Worm (Caenorhabditis elegans) whole organism, L2 larva: ENCODE data around the gene srsx-16.

Source experiments
- fos-1 ChIP-seq: fragments of 150-350 bp; optimal IDR thresholded peaks from 2 replicates; lab custom pipeline; 2014; ENCODE audit warnings: missing biosample characterization, missing genetic modification characterization
- unc-39 ChIP-seq: fragments of 150-350 bp; optimal IDR thresholded peaks from 2 replicates; lab custom pipeline; 2014; ENCODE audit warnings: missing biosample characterization, missing genetic modification characterization
- zag-1 ChIP-seq: fragments of 150-350 bp; optimal IDR thresholded peaks from 2 replicates; lab custom pipeline; 2014; ENCODE audit warnings: missing biosample characterization, missing genetic modification characterization
- ztf-11 ChIP-seq: sonication (generic microtip); optimal IDR thresholded peaks from 2 replicates; lab custom pipeline; 2017; ENCODE audit warnings: missing biosample characterization, missing genetic modification characterization

- no peak for TF ChIP-seq zag-1 (tag; lab: Kevin White, UChicago)
- no peak for TF ChIP-seq fos-1 (tag; lab: Kevin White, UChicago)
- no peak for TF ChIP-seq ztf-11 (tag; lab: Kevin White, UChicago)
- TF ChIP-seq unc-39 (tag; lab: Kevin White, UChicago) = no peak
Observed at ce11 chrIV:5662073-5662472, 42.5 kb upstream of the srsx-16 start.
